Worm (Caenorhabditis elegans) whole organism, young adult: Measurements from ENCODE around the gene nlp-45.

Source experiments
- B0261.1 ChIP-seq: sonication (generic microtip); optimal IDR thresholded peaks from 2 replicates; lab custom pipeline; 2016; ENCODE audit warnings: mild to moderate bottlenecking, missing genetic modification characterization, moderate library complexity, missing compliant biosample characterization
- D2030.7 ChIP-seq: fragments of 200-800 bp; sonication (Bioruptor generic); IDR thresholded peaks from 2 replicates; pipeline ENCODE4 v1.3.6; 2022; ENCODE audit warnings: missing genetic modification reagents, missing genetic modification characterization, missing compliant biosample characterization
- F10E7.11 ChIP-seq: sonication (generic microtip); optimal IDR thresholded peaks from 2 replicates; lab custom pipeline; 2017; ENCODE audit warnings: mild to moderate bottlenecking, missing genetic modification characterization, moderate library complexity, missing compliant biosample characterization
- F22D6.2 ChIP-seq: sonication (generic microtip); optimal IDR thresholded peaks from 2 replicates; lab custom pipeline; 2016; ENCODE audit warnings: mild to moderate bottlenecking, missing genetic modification characterization, missing compliant biosample characterization
- F52B5.7 ChIP-seq: sonication (generic microtip); optimal IDR thresholded peaks from 2 replicates; lab custom pipeline; 2016; ENCODE audit warnings: mild to moderate bottlenecking, missing genetic modification characterization, missing compliant biosample characterization
- F57C9.4 ChIP-seq: sonication (generic microtip); optimal IDR thresholded peaks from 2 replicates; lab custom pipeline; 2017; ENCODE audit warnings: mild to moderate bottlenecking, missing genetic modification characterization, missing compliant biosample characterization
- K12H6.12 ChIP-seq: fragments of 200-800 bp; sonication (Bioruptor generic); optimal IDR thresholded peaks from 2 replicates; lab custom pipeline; 2018; ENCODE audit warnings: mild to moderate bottlenecking, missing genetic modification characterization, missing compliant biosample characterization
- ZK185.1 ChIP-seq: sonication (generic microtip); optimal IDR thresholded peaks from 2 replicates; lab custom pipeline; 2016; ENCODE audit warnings: mild to moderate bottlenecking, missing genetic modification characterization, missing compliant biosample characterization; ENCODE audit not compliant: poor library complexity, severe bottlenecking
- aptf-2 ChIP-seq: fragments of 200-800 bp; sonication (Bioruptor generic); conservative IDR thresholded peaks from 2 replicates; pipeline ENCODE4 v1.3.6; 2022; ENCODE audit warnings: missing genetic modification reagents, missing genetic modification characterization, missing compliant biosample characterization
- aptf-3 ChIP-seq: fragments of 200-800 bp; sonication (Bioruptor generic); IDR thresholded peaks from 2 replicates; pipeline ENCODE4 v1.3.6; 2022; ENCODE audit warnings: missing genetic modification characterization, missing compliant biosample characterization
- attf-5 ChIP-seq: fragments of 200-800 bp; sonication (Bioruptor generic); optimal IDR thresholded peaks from 2 replicates; lab custom pipeline; 2018; ENCODE audit warnings: mild to moderate bottlenecking, missing genetic modification characterization, missing compliant biosample characterization
- cebp-2 ChIP-seq: fragments of 200-800 bp; sonication (Bioruptor generic); IDR thresholded peaks from 2 replicates; pipeline ENCODE4 v1.3.6; 2022; ENCODE audit warnings: missing genetic modification characterization, missing compliant biosample characterization
- ceh-27 ChIP-seq: fragments of 200-800 bp; sonication (Bioruptor generic); optimal IDR thresholded peaks from 2 replicates; lab custom pipeline; 2018; ENCODE audit warnings: mild to moderate bottlenecking, missing genetic modification characterization, moderate library complexity, missing compliant biosample characterization
- ceh-58 ChIP-seq: fragments of 200-800 bp; sonication (Bioruptor generic); IDR thresholded peaks from 2 replicates; pipeline ENCODE4 v1.3.6; 2022; ENCODE audit warnings: missing genetic modification characterization, missing compliant biosample characterization
- ceh-79 ChIP-seq: sonication (generic microtip); optimal IDR thresholded peaks from 2 replicates; lab custom pipeline; 2017; ENCODE audit warnings: mild to moderate bottlenecking, missing genetic modification characterization, missing compliant biosample characterization
- dox-1 ChIP-seq: fragments of 200-800 bp; sonication (Bioruptor generic); IDR thresholded peaks from 2 replicates; pipeline ENCODE4 v1.3.6; 2022; ENCODE audit warnings: missing genetic modification reagents, missing genetic modification characterization, missing compliant biosample characterization
- efl-1 ChIP-seq: fragments of 150-350 bp; optimal IDR thresholded peaks from 2 replicates; lab custom pipeline; 2014; ENCODE audit warnings: missing biosample characterization, missing genetic modification reagents, missing genetic modification characterization
- ekl-4 ChIP-seq: fragments of 200-800 bp; sonication (Bioruptor generic); IDR thresholded peaks from 2 replicates; pipeline ENCODE4 v1.3.6; 2022; ENCODE audit warnings: missing genetic modification reagents, missing genetic modification characterization, missing compliant biosample characterization
- ets-4 ChIP-seq: fragments of 200-800 bp; sonication (Bioruptor generic); optimal IDR thresholded peaks from 2 replicates; lab custom pipeline; 2018; ENCODE audit warnings: mild to moderate bottlenecking, missing genetic modification characterization, missing compliant biosample characterization
- gei-17 ChIP-seq: fragments of 200-800 bp; sonication (Bioruptor generic); optimal IDR thresholded peaks from 2 replicates; lab custom pipeline; 2018; ENCODE audit warnings: mild to moderate bottlenecking, missing genetic modification characterization, missing compliant biosample characterization
- him-1 ChIP-seq: sonication (generic microtip); optimal IDR thresholded peaks from 2 replicates; lab custom pipeline; 2016; ENCODE audit warnings: missing genotype, missing genetic modification reagents, missing genetic modification characterization, missing compliant biosample characterization
- hmg-1.2 ChIP-seq: fragments of 200-800 bp; sonication (Bioruptor generic); IDR thresholded peaks from 2 replicates; pipeline ENCODE4 v1.3.6; 2022; ENCODE audit warnings: missing genetic modification reagents, missing genetic modification characterization, missing compliant biosample characterization
- let-607 ChIP-seq, 2 experiments: fragments of 200-800 bp in 1 of 2; sonication (Bioruptor generic) in 1 of 2; sonication (generic microtip) in 1 of 2; optimal IDR thresholded peaks; 2 replicates each; lab custom pipeline; 2016 to 2018; ENCODE audit warnings: mild to moderate bottlenecking in 2 of 2, missing compliant biosample characterization in 2 of 2, missing genetic modification characterization in 2 of 2, moderate library complexity in 2 of 2, missing genotype in 1 of 2
- lin-35 ChIP-seq, 3 experiments: fragments of 150-350 bp in 2 of 3; sonication (generic microtip) in 1 of 3; optimal IDR thresholded peaks; 2 replicates each; lab custom pipeline; 2014 to 2018; ENCODE audit warnings: missing biosample characterization in 3 of 3, missing genetic modification characterization in 3 of 3, missing genetic modification reagents in 3 of 3
- lin-40 ChIP-seq: sonication (generic microtip); optimal IDR thresholded peaks from 2 replicates; lab custom pipeline; 2016; ENCODE audit warnings: missing genetic modification characterization, mild to moderate bottlenecking, missing compliant biosample characterization, missing genotype, missing genetic modification reagents
- lin-54 ChIP-seq: fragments of 200-800 bp; sonication (Bioruptor generic); optimal IDR thresholded peaks from 2 replicates; lab custom pipeline; 2018; ENCODE audit warnings: mild to moderate bottlenecking, missing genetic modification characterization, missing compliant biosample characterization
- lsl-1 ChIP-seq: fragments of 200-800 bp; sonication (Bioruptor generic); optimal IDR thresholded peaks from 2 replicates; lab custom pipeline; 2018; ENCODE audit warnings: mild to moderate bottlenecking, missing genetic modification characterization, moderate library complexity, missing compliant biosample characterization
- madf-10 ChIP-seq: sonication (generic microtip); optimal IDR thresholded peaks from 2 replicates; lab custom pipeline; 2016; ENCODE audit warnings: mild to moderate bottlenecking, missing genetic modification characterization, missing compliant biosample characterization
- mcd-1 ChIP-seq: fragments of 200-800 bp; sonication (Bioruptor generic); IDR thresholded peaks from 2 replicates; pipeline ENCODE4 v1.3.6; 2022; ENCODE audit warnings: missing genetic modification reagents, missing genetic modification characterization, missing compliant biosample characterization
- mel-28 ChIP-seq: sonication (generic microtip); optimal IDR thresholded peaks from 2 replicates; lab custom pipeline; 2016; ENCODE audit warnings: borderline replicate concordance, mild to moderate bottlenecking, missing genetic modification characterization, missing compliant biosample characterization
- mxl-1 ChIP-seq: sonication (generic microtip); optimal IDR thresholded peaks from 2 replicates; lab custom pipeline; 2016; ENCODE audit warnings: missing genetic modification characterization, missing compliant biosample characterization
- nfya-1 ChIP-seq: sonication (generic microtip); optimal IDR thresholded peaks from 2 replicates; lab custom pipeline; 2017; ENCODE audit warnings: antibody characterized with exemption, missing compliant biosample characterization, missing genetic modification characterization, borderline replicate concordance; ENCODE audit not compliant: insufficient read depth
- nfyb-1 ChIP-seq: fragments of 200-800 bp; sonication (Bioruptor generic); IDR thresholded peaks from 2 replicates; pipeline ENCODE4 v1.3.6; 2022; ENCODE audit warnings: missing genetic modification reagents, missing genetic modification characterization, missing compliant biosample characterization
- nhr-120 ChIP-seq: fragments of 200-800 bp; sonication (Bioruptor generic); IDR thresholded peaks from 2 replicates; pipeline ENCODE4 v1.3.6; 2022; ENCODE audit warnings: missing genetic modification characterization, missing compliant biosample characterization
- nhr-179 ChIP-seq: sonication (generic microtip); optimal IDR thresholded peaks from 2 replicates; lab custom pipeline; 2016; ENCODE audit warnings: mild to moderate bottlenecking, missing genetic modification characterization, missing compliant biosample characterization
- nhr-80 ChIP-seq: sonication (generic microtip); optimal IDR thresholded peaks from 2 replicates; lab custom pipeline; 2016; ENCODE audit warnings: missing genetic modification characterization, missing compliant biosample characterization
- pbrm-1 ChIP-seq: fragments of 200-800 bp; sonication (Bioruptor generic); IDR thresholded peaks from 2 replicates; pipeline ENCODE4 v1.3.6; 2022; ENCODE audit warnings: missing genetic modification reagents, missing genetic modification characterization, missing compliant biosample characterization
- rec-8 ChIP-seq, 2 experiments: sonication (generic microtip); optimal IDR thresholded peaks; 2 replicates each; lab custom pipeline; 2016; ENCODE audit warnings: mild to moderate bottlenecking in 2 of 2, missing genetic modification characterization in 2 of 2, missing genetic modification reagents in 2 of 2, missing genotype in 2 of 2, missing biosample characterization in 1 of 2, missing compliant biosample characterization in 1 of 2, moderate library complexity in 1 of 2
- repo-1 ChIP-seq: sonication (generic microtip); optimal IDR thresholded peaks from 2 replicates; lab custom pipeline; 2017; ENCODE audit warnings: mild to moderate bottlenecking, missing genetic modification characterization, missing compliant biosample characterization
- somi-1 ChIP-seq: fragments of 200-800 bp; sonication (Bioruptor generic); optimal IDR thresholded peaks from 2 replicates; lab custom pipeline; 2018; ENCODE audit warnings: mild to moderate bottlenecking, missing genetic modification characterization, missing compliant biosample characterization
- tlf-1 ChIP-seq: fragments of 200-800 bp; sonication (Bioruptor generic); optimal IDR thresholded peaks from 2 replicates; lab custom pipeline; 2018; ENCODE audit warnings: mild to moderate bottlenecking, missing genetic modification characterization, missing compliant biosample characterization
- ztf-26 ChIP-seq: sonication (generic microtip); optimal IDR thresholded peaks from 2 replicates; lab custom pipeline; 2017; ENCODE audit warnings: missing genetic modification characterization, missing compliant biosample characterization
- ztf-28 ChIP-seq: fragments of 200-800 bp; sonication (Bioruptor generic); IDR thresholded peaks from 2 replicates; pipeline ENCODE4 v1.3.6; 2022; ENCODE audit warnings: missing genetic modification reagents, missing genetic modification characterization, missing compliant biosample characterization
- ztf-3 ChIP-seq: fragments of 200-800 bp; sonication (Bioruptor generic); optimal IDR thresholded peaks from 2 replicates; lab custom pipeline; 2018; ENCODE audit warnings: mild to moderate bottlenecking, missing genetic modification characterization, missing compliant biosample characterization

nlp-45 gene

DNA sequence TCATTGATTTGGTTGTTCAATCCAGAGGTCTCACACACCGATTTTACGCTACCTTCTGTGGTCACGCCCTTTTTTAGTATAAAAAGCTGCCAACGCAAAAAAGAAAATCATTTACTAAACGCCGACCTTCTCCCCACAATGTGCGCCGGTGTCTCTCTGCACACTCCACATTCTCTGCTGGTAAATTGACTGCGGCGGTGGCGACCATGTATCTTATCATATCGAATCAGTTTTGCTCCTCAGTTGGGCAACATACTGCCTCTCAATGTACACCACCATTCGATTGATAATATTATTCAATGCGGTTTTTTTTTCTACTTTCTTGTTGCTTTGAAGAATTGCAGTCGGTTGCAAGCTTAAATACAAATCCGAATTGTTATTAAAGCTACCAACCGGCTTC lies 34.0 kb upstream of the nlp-45 start (continued):
- TF ChIP-seq F10E7.11 (no peak), ztf-26 (no peak), ekl-4 (GFP tag; lab: Robert Waterston, UW) (no peak), gei-17 (no peak), let-607 (tag; optimal IDR thresholded peaks at IDR 0.05; lab: Kevin White, UChicago) (peak in 1 of 2 experiments; percentile 42), lin-35 (GFP tag; optimal IDR thresholded peaks at IDR 0.05; lab: Kevin White, UChicago) (no peak), ets-4 (no peak), rec-8 (tag; optimal IDR thresholded peaks at IDR 0.05; lab: Kevin White, UChicago) (no peak), lsl-1 (no peak), mxl-1 (tag; lab: Kevin White, UChicago) (no peak), attf-5 (GFP tag; lab: Kevin White, UChicago) (no peak), nfyb-1 (GFP tag; lab: Robert Waterston, UW) (no peak), B0261.1 (tag; lab: Kevin White, UChicago) (no peak), cebp-2 (no peak), ceh-58 (GFP tag; lab: Robert Waterston, UW) (no peak), ceh-79 (tag; lab: Kevin White, UChicago) (no peak), madf-10 (tag; lab: Kevin White, UChicago) (no peak)

DNA sequence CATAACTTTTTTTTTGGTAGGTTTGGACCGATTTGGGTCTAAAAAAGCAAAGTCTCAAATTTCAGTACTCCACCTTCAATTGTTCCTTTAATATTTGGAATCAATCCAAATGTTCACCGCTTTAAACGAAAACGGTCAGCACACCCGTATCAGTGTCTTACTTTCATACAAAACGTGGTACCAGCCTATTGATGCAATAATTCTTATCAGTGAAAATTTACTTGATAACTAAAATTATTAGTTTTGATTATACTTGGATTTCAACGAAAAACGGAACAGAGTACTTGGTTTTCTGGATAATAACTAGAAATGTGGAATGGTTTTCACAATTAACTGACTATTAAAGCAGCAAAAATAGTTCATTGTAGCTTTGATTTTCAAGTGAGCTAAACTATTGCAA lies 32.5 kb upstream of the nlp-45 start:
- no peak for TF ChIP-seq nhr-179 (tag; lab: Kevin White, UChicago)
- TF ChIP-seq nhr-80 (tag; lab: Kevin White, UChicago) = peak; percentile 68

DNA sequence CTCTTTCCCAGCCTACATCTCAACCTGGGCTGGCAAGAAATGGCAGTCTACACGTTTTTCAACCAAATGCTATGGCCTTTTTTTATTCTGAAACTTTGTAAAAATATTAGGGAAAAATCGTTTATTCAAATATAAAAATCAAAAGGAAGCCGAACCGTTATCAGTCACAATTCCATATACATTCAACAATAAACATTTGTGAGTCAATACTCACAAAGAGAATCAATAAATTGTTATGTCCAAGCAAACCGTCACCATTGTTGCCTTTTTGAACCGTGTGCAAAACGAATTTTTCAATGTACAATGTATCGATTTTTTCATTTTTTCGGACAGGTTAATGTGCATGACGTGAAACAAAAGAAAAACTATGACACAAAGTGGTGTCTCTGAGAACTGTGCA lies 31.0 kb upstream of the nlp-45 start:
- no peak for TF ChIP-seq nhr-120 (GFP tag; lab: Robert Waterston, UW)
- TF ChIP-seq pbrm-1 = no peak
- no peak for TF ChIP-seq gei-17
- TF ChIP-seq mel-28 = no peak
- TF ChIP-seq hmg-1.2 = no peak
- TF ChIP-seq somi-1 (GFP tag; lab: Kevin White, UChicago) = no peak
- TF ChIP-seq F52B5.7 = no peak
- no peak for TF ChIP-seq F57C9.4
- TF ChIP-seq, all 124 proteins: peak for 0

DNA sequence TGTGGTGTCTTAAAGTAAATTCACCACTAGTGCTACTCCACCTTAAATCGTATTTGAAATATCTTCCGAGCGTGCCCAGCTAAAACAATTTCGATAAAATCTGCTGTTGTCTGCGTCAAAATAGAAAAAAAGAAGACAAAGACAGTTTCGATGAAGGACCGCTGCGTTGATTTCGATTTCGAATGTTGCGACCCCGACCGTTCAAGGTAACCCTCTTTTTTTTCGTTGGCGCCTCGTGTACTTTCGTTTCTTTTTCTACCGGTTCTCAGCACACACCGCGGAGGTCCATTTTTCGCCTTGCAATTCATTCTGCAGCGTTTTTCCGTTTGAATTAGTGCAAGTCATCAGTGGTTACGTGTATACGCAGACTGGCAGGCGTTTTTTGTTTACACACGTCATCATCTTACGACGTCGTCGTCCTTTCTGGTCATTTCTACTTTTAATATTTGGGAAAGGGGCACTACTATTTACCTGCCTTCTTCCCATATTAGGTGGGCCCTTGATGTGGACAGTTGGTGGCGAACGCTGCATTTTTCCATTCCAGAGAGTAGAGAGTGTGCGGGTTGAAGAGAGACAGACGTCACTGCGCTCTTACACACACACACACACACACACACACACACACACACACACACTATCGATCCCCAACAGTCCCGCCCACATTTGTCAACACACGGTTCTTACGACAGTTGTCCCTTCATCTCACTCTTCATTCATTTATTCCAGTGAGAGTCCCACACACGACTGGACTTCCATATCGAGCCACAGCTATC lies 30.1 kb upstream of the nlp-45 start:
- TF ChIP-seq aptf-2 = peak; percentile 66
- peak; percentile 32 for TF ChIP-seq ztf-26
- TF ChIP-seq dox-1 = peak; percentile 39; the same call in 1 of the 2 replicates
- no peak for TF ChIP-seq mcd-1
- TF ChIP-seq aptf-3 (GFP tag; lab: Robert Waterston, UW) = no peak
- peak; percentile 45 for TF ChIP-seq ceh-27 (GFP tag; lab: Kevin White, UChicago)
- peak; percentile 63 for TF ChIP-seq hmg-1.2
- peak; percentile 27 for TF ChIP-seq ztf-3 (GFP tag; lab: Kevin White, UChicago)
- TF ChIP-seq him-1 (tag; lab: Kevin White, UChicago) = no peak

DNA sequence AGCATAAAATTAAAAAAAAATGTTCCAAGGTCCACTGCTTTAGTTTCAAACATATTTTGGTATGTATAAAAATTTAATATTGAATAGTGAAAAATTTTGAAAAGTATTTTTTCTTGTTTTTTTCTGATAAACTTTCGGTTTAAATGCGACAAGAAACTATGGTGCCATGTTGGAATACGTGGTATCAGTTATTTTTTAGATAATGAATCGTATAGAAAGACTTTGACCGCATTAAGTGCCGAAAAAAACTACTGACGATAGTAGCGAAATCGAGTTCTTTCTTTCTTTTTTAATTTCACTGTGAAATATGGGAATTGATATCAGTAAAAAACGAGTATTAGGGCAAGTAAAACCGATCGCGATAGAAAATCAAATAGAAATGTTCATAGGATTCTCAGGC lies 27.8 kb upstream of the nlp-45 start, which contains the start of gene T24D8.6:
Gene T24D8.6 (minus strand): TSS at position 101 of the 400 bp plus-strand sequence.
- TF ChIP-seq lin-40 (tag; lab: Kevin White, UChicago) (no peak), repo-1 (tag; lab: Kevin White, UChicago) (no peak), ztf-28 (GFP tag; lab: Robert Waterston, UW) (no peak), F22D6.2 (tag; lab: Kevin White, UChicago) (no peak), tlf-1 (GFP tag; lab: Kevin White, UChicago) (no peak), mcd-1 (no peak), ZK185.1 (tag; lab: Kevin White, UChicago) (no peak), K12H6.12 (tag; lab: Kevin White, UChicago) (no peak), lin-54 (GFP tag; lab: Kevin White, UChicago) (no peak), F52B5.7 (no peak), efl-1 (GFP tag; lab: Kevin White, UChicago) (no peak), nfya-1 (tag; lab: Kevin White, UChicago) (no peak), D2030.7 (GFP tag; lab: Robert Waterston, UW) (no peak), him-1 (tag; lab: Kevin White, UChicago) (no peak)
